Worm (Caenorhabditis elegans): Measurements from ENCODE around the gene srh-60.

DNA sequence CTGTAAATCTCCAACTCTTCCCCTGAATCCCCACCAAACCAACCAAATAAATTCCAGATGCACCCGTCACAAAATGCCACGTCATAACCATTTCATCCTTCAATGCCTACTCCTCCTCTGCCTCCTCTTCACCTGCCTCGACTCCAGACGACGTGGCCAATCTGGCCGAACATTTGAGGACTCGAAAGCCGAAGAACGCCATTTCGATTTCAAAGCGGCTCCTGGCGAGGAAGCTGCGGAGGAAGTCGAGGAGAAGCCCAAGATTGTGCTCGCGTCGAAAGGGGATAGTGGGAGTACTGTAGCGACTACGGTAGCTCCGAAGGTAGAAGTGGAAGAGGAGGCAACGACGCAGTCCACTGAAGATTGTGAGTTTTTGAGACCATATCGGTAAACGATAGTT is 26.1 kb upstream of the srh-60 start, which contains the start of gene lgc-45:
- TF ChIP-seq flt-1 (GFP tag; IDR thresholded peaks at IDR 0.05) (no peak), ref-1 (GFP tag; conservative IDR thresholded peaks at IDR 0.05) (no peak), med-1 (GFP tag; optimal IDR thresholded peaks at IDR 0.05; ENCODE audit: insufficient read depth) (no peak), ztf-23 (GFP tag; IDR thresholded peaks at IDR 0.05) (no peak), ztf-29 (GFP tag; IDR thresholded peaks at IDR 0.05) (no peak), cog-1 (tag; optimal IDR thresholded peaks at IDR 0.05) (no peak), T22C8.4 (GFP tag; IDR thresholded peaks at IDR 0.05) (no peak)

Measured in whole organism, midembryonic.